Fruit fly (Drosophila melanogaster) whole organism, embryonic: ENCODE results near the gene CG44000.

Experiments used
- CG14050 ChIP-seq: fragments of 200-800 bp; sonication (Bioruptor generic); IDR thresholded peaks from 3 replicates; pipeline ENCODE4 v1.3.6; 2022; ENCODE audit warnings: missing biosample characterization, missing genetic modification characterization
- CG15696 ChIP-seq: fragments of 200-800 bp; sonication (Bioruptor generic); optimal IDR thresholded peaks from 2 replicates; lab custom pipeline; 2019; ENCODE audit warnings: missing biosample characterization, mild to moderate bottlenecking, missing genetic modification characterization, moderate library complexity
- Dfd ChIP-seq, 2 experiments: fragments of >200 bp; optimal IDR thresholded peaks; 2 replicates each; lab custom pipeline; 2017; ENCODE audit warnings: missing biosample characterization in 2 of 2, missing genetic modification characterization in 2 of 2
- Ets65A ChIP-seq: fragments of 200-800 bp; sonication (Bioruptor generic); peaks from one replicate; lab custom pipeline; 2016; ENCODE audit warnings: missing biosample characterization, missing genetic modification characterization
- Fer1 ChIP-seq: fragments of 200-800 bp; sonication (Bioruptor generic); optimal IDR thresholded peaks from 2 replicates; lab custom pipeline; 2017; ENCODE audit warnings: missing biosample characterization, mild to moderate bottlenecking, missing genetic modification characterization
- Hr78 ChIP-seq, 2 experiments: fragments of 200-800 bp in 1 of 2; fragments of >200 bp in 1 of 2; sonication (Bioruptor generic) in 1 of 2; optimal IDR thresholded peaks; 2 replicates each; lab custom pipeline; 2017 to 2019; ENCODE audit warnings: missing biosample characterization in 2 of 2, missing genetic modification characterization in 2 of 2, mild to moderate bottlenecking in 1 of 2, moderate library complexity in 1 of 2
- fu2 ChIP-seq: fragments of 200-800 bp; sonication (Bioruptor generic); optimal IDR thresholded peaks from 2 replicates; lab custom pipeline; 2016; ENCODE audit warnings: missing biosample characterization, missing genetic modification characterization
- luna ChIP-seq: fragments of 200-800 bp; sonication (Bioruptor generic); optimal IDR thresholded peaks from 2 replicates; lab custom pipeline; 2016; ENCODE audit warnings: missing biosample characterization, missing genetic modification characterization

- TF ChIP-seq Dfd (GFP tag; optimal IDR thresholded peaks at IDR 0.05; lab: Kevin White, UChicago) (no peak), Hr78 (GFP tag; optimal IDR thresholded peaks at IDR 0.05; lab: Kevin White, UChicago) (no peak), Fer1 (no peak), luna (GFP tag; lab: Kevin White, UChicago) (no peak), CG15696 (tag; lab: Kevin White, UChicago) (no peak), fu2 (GFP tag; lab: Kevin White, UChicago) (no peak), CG14050 (no peak), Ets65A (no peak)
Observed at dm6 chr2L:5096222-5096621, 53.2 kb downstream of the CG44000 start, which contains the start of gene CG4230.
